Worm (Caenorhabditis elegans): ENCODE data around the gene mrpl-49.
A peak's percentile ranks its signal among the peaks of the same experiment; 100 is the strongest.

mrpl-49 gene

DNA sequence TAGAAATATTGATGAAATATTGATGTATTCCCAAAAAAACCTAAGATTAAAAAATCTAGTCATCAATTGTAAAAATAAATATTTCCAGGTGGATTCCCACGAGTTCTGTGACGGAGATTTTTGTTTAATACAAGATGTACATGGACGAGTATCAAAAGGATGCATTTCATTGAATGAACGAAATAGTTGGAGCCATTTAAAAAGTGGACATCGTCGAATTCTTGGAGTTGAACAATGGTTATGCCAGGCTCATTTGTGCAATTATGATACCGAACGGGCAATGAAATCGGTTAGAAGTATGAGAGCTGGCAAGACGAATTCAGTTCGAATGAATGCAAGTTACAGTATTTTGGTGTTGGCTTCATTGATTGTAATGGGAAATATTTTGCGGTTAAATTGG, 21.1 kb downstream of the mrpl-49 start:
- TF ChIP-seq F49E8.2 (tag; optimal IDR thresholded peaks at IDR 0.05; ENCODE audit: borderline replicate concordance), result no peak
- TF ChIP-seq unc-62 (GFP tag; optimal IDR thresholded peaks at IDR 0.05 in 1 of 2), result peak in 1 of 2 experiments; percentile 94
- TF ChIP-seq unc-62 (tag; optimal IDR thresholded peaks at IDR 0.05), result no peak

DNA sequence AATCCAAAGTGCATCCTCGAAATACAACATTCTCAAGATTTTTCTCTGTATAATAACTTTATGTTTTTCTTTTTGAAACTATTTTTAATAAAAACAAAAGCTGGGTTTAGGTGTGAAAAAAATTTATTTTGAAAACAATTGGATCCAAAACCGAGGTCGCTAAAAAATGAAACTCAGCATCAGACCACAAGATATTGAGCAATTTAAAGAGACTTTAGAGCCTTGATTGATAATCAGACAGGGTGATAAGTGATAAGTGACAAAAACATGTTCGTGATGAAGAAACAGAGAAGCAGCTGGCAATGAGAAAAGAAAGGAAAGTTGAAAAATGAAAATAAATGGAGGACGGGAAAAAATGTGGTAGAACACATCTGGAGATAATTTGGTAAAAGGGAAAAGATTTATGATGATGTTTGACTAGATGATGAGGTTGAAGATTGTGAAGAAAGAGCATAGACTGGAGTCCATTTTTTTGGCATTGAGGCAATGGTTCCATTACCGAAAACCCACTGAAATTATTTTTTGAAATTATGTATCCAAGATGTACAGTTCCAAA, 23.1 kb downstream of the mrpl-49 start, which contains the start of gene C15C8.6:
TSS of gene C15C8.6 (minus strand) at position 51 of the 556 bp plus-strand sequence.
- TF ChIP-seq unc-62 (GFP tag; optimal IDR thresholded peaks at IDR 0.05 in 1 of 2), result peak in 1 of 2 experiments; percentile 50
- TF ChIP-seq unc-62 (tag; optimal IDR thresholded peaks at IDR 0.05), result no peak
- TF ChIP-seq Y48G9A.11 (GFP tag; IDR thresholded peaks at IDR 0.05), result no peak

DNA sequence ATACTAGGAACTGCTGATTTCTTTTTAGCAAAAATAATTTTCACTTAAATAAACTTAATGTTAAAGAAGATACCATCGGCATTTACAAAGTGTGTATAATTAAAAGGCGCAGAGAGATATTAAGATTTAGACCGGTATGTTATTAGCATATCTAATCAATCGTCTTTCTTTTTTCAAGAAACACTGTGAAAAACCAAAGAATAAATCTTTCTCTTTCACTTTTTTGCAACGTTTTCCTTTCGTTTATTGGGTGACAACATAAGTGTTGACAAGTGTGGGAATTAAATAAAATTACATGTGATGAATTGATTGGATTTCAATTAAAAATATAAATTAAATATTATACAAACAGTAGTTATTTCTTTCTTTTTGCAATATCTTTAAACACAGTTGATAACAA, 24.0 kb downstream of the mrpl-49 start, which contains the start of gene C15C8.8:
TSS of gene C15C8.8 (minus strand) at position 101 of the 400 bp plus-strand sequence.
- no peak for TF ChIP-seq php-3 (GFP tag; IDR thresholded peaks at IDR 0.05)
- no peak for TF ChIP-seq ceh-62 (tag; optimal IDR thresholded peaks at IDR 0.05)
- TF ChIP-seq nhr-48 (tag; optimal IDR thresholded peaks at IDR 0.05), result no peak
- no peak for TF ChIP-seq spr-3 (GFP tag; optimal IDR thresholded peaks at IDR 0.05)
- TF ChIP-seq egl-27 (tag; optimal IDR thresholded peaks at IDR 0.05), result no peak
- TF ChIP-seq ama-1 (optimal IDR thresholded peaks at IDR 0.05), result no peak
- no peak for TF ChIP-seq ceh-44 (GFP tag; IDR thresholded peaks at IDR 0.05)
- no peak for TF ChIP-seq tag-97 (GFP tag; IDR thresholded peaks at IDR 0.05)
- no peak for TF ChIP-seq zip-11 (GFP tag; IDR thresholded peaks at IDR 0.05)

DNA sequence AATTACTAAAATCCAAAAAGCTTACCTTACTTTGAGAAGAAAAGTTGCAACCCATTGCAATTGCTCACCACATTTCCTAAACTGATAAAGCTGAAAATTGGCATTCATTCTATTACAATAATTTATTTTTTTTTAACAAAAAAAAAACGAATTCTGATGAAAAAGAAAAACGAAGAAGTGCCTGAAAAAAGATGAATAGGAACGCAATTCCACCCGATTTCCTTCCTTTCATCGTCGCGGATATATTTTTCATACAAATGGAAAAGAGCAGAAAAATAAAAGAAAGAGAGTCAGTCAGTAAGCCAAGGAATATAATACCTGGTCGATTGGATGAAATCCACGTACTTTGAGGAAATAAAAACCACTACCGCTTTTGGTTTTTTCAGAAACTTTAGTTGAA, 26.4 kb downstream of the mrpl-49 start, which contains the start of gene gpa-13:
TSS of gene gpa-13 (minus strand) at position 101 of the 400 bp plus-strand sequence.
- TF ChIP-seq saeg-2 (GFP tag; IDR thresholded peaks at IDR 0.05), result no peak

DNA sequence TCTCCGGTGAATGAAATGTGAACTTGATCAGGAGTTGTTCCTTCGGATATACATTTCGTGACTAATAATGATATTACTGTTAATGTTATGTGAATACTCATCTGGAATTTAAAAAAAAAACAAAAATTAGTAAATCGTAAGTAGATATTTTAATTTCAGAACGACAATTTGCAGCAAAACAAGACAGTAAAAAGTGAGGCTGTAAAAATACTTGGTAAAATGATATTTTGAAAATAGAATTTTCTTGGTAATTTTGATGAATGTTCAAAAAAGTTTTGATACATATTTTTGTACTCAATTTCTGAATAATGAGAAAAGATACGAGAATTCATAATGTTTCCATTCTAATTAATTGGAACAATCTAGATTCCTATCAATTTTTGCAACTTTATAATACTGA, 31.2 kb downstream of the mrpl-49 start, which contains the start of gene papl-1:
TSS of gene papl-1 (minus strand) at position 101 of the 400 bp plus-strand sequence.
- TF ChIP-seq ztf-7 (tag; optimal IDR thresholded peaks at IDR 0.05) (no peak), ama-1 (optimal IDR thresholded peaks at IDR 0.05) (no peak), nhr-11 (tag; optimal IDR thresholded peaks at IDR 0.05) (no peak), Y5F2A.4 (GFP tag; optimal IDR thresholded peaks at IDR 0.05) (no peak), daf-19 (GFP tag; conservative IDR thresholded peaks at IDR 0.05) (no peak), spr-3 (GFP tag; optimal IDR thresholded peaks at IDR 0.05) (no peak), F49E8.2 (tag; optimal IDR thresholded peaks at IDR 0.05; ENCODE audit: borderline replicate concordance) (no peak), ceh-62 (tag; optimal IDR thresholded peaks at IDR 0.05) (no peak), nhr-111 (GFP tag; optimal IDR thresholded peaks at IDR 0.05) (no peak), nhr-25 (tag; optimal IDR thresholded peaks at IDR 0.05; ENCODE audit: borderline replicate concordance, insufficient read depth) (no peak), lin-29 (GFP tag; IDR thresholded peaks at IDR 0.05) (no peak), saeg-2 (GFP tag; IDR thresholded peaks at IDR 0.05) (no peak), F10B5.3 (tag; optimal IDR thresholded peaks at IDR 0.05) (no peak), fos-1 (tag; optimal IDR thresholded peaks at IDR 0.05) (no peak), ces-1 (GFP tag; optimal IDR thresholded peaks at IDR 0.05) (no peak), mep-1 (tag; optimal IDR thresholded peaks at IDR 0.05) (no peak), lin-38 (GFP tag; IDR thresholded peaks at IDR 0.05) (no peak)

DNA sequence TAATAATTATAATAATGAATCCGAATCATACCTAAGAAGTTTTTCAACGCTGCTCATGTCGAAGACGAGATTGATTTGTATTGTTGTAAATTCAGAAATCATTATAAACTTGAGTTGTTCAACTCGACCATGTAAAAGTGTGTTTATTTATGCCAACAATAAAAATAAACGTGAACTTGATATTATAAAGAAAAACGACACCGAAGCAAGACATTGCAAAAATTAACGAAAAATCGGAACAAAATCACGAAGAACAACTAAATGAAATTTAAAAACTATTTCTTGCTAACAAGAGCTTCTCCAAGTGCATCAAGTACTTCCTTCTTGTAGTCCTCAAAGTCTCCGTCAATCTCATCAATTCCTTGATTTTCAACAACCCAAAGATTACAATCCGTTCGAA, 32.5 kb downstream of the mrpl-49 start, which contains the start of gene F18E2.15:
TSS of gene F18E2.15 (minus strand) at position 101 of the 400 bp plus-strand sequence.
- TF ChIP-seq duxl-1 (tag; optimal IDR thresholded peaks at IDR 0.05; ENCODE audit: poor library complexity) (no peak), Y105C5A.15 (GFP tag; IDR thresholded peaks at IDR 0.05) (no peak), mxl-2 (GFP tag; conservative IDR thresholded peaks at IDR 0.05) (no peak), ceh-28 (tag; optimal IDR thresholded peaks at IDR 0.05) (no peak), vab-7 (GFP tag; IDR thresholded peaks at IDR 0.05) (no peak), lsy-2 (tag; optimal IDR thresholded peaks at IDR 0.05) (no peak), zip-2 (tag; optimal IDR thresholded peaks at IDR 0.05) (no peak), Y5F2A.4 (GFP tag; optimal IDR thresholded peaks at IDR 0.05) (no peak), zfp-3 (GFP tag; conservative IDR thresholded peaks at IDR 0.05) (no peak), hif-1 (tag; optimal IDR thresholded peaks at IDR 0.05) (no peak), ctbp-1 (GFP tag; IDR thresholded peaks at IDR 0.05) (no peak)
